Worm (Caenorhabditis elegans) whole organism, late embryonic: ENCODE data around the gene kmo-2.

ENCODE experiments used
- Y22D7AL.16 ChIP-seq: sonication (generic microtip); optimal IDR thresholded peaks from 2 replicates; lab custom pipeline; 2016; ENCODE audit warnings: missing genetic modification characterization, missing compliant biosample characterization
- fax-1 ChIP-seq: sonication (generic microtip); optimal IDR thresholded peaks from 2 replicates; lab custom pipeline; 2016; ENCODE audit warnings: missing genotype, missing genetic modification characterization, missing compliant biosample characterization
- lin-11 ChIP-seq: fragments of 200-800 bp; sonication (Bioruptor generic); optimal IDR thresholded peaks from 2 replicates; lab custom pipeline; 2018; ENCODE audit warnings: mild to moderate bottlenecking, missing genetic modification characterization, missing compliant biosample characterization

DNA sequence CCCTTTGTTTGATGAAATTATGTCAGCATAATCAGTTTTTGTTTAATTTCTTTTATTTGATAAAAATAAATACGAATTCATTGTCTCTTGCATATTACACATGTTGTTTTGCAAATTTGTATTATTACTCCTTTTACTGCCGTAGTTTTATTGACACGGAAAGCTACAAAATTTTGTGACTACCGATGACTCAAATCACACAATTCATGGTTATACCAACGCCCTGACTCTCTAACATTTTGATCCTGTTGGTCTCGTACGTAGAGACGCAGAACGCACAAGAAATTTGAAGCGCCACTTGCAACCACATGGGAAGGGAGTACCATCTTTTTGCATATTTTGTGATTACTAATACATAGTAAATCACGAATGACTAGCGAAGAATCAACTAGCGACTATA lies 27.5 kb upstream of the kmo-2 start, which contains the start of gene nhr-207:
- TF ChIP-seq lin-11 (tag; lab: Kevin White, UChicago): no peak
- no peak for TF ChIP-seq Y22D7AL.16 (tag; lab: Kevin White, UChicago)
- no peak for TF ChIP-seq fax-1 (tag; lab: Kevin White, UChicago)
